Worm (Caenorhabditis elegans) whole organism, L1 larva: ENCODE data around the gene sdc-3.

ENCODE experiments used
- C04F5.9 ChIP-seq: sonication (generic microtip); optimal IDR thresholded peaks from 2 replicates; lab custom pipeline; 2016; ENCODE audit warnings: missing genetic modification characterization, missing compliant biosample characterization
- C34B4.2 ChIP-seq: sonication (generic microtip); optimal IDR thresholded peaks from 2 replicates; lab custom pipeline; 2017; ENCODE audit warnings: mild to moderate bottlenecking, missing genetic modification characterization, missing compliant biosample characterization
- F16B12.6 ChIP-seq: fragments of 150-350 bp; optimal IDR thresholded peaks from 2 replicates; lab custom pipeline; 2014; ENCODE audit warnings: missing biosample characterization, missing genetic modification characterization
- Y116A8C.19 ChIP-seq: sonication (generic microtip); optimal IDR thresholded peaks from 2 replicates; lab custom pipeline; 2016; ENCODE audit warnings: missing compliant biosample characterization, missing genetic modification characterization, borderline replicate concordance
- aha-1 ChIP-seq: fragments of 150-350 bp; optimal IDR thresholded peaks from 2 replicates; lab custom pipeline; 2014; ENCODE audit warnings: missing biosample characterization, missing genetic modification characterization
- ama-1 ChIP-seq: fragments of 150-350 bp; optimal IDR thresholded peaks from 2 replicates; lab custom pipeline; 2014
- blmp-1 ChIP-seq: fragments of 150-350 bp; optimal IDR thresholded peaks from 2 replicates; lab custom pipeline; 2014; ENCODE audit warnings: missing biosample characterization, missing genetic modification characterization
- ceh-63 ChIP-seq: fragments of 200-800 bp; sonication (Bioruptor generic); optimal IDR thresholded peaks from 2 replicates; lab custom pipeline; 2018; ENCODE audit warnings: mild to moderate bottlenecking, missing genetic modification characterization, missing compliant biosample characterization
- ceh-8 ChIP-seq: fragments of 200-800 bp; sonication (Bioruptor generic); optimal IDR thresholded peaks from 2 replicates; lab custom pipeline; 2018; ENCODE audit warnings: mild to moderate bottlenecking, missing genetic modification characterization, moderate library complexity, missing compliant biosample characterization
- ceh-82 ChIP-seq, 3 experiments: fragments of 150-350 bp in 1 of 3; sonication (generic microtip) in 2 of 3; optimal IDR thresholded peaks; 2 replicates each; lab custom pipeline; 2014 to 2017; ENCODE audit warnings: missing biosample characterization in 3 of 3, missing genetic modification characterization in 3 of 3
- ceh-88 ChIP-seq: fragments of 200-800 bp; sonication (Bioruptor generic); IDR thresholded peaks from 2 replicates; pipeline ENCODE4 v1.3.6; 2022; ENCODE audit warnings: missing genetic modification characterization, missing compliant biosample characterization
- dpl-1 ChIP-seq, 3 experiments: fragments of 150-350 bp in 2 of 3; sonication (generic microtip) in 1 of 3; optimal IDR thresholded peaks; 2 replicates each; lab custom pipeline; 2014 to 2017; ENCODE audit warnings: missing biosample characterization in 3 of 3, missing genetic modification characterization in 3 of 3, missing genetic modification reagents in 3 of 3
- dsc-1 ChIP-seq: sonication (generic microtip); optimal IDR thresholded peaks from 2 replicates; lab custom pipeline; 2016; ENCODE audit warnings: mild to moderate bottlenecking, missing genetic modification characterization, missing compliant biosample characterization
- efl-1 ChIP-seq, 4 experiments: fragments of 150-350 bp; optimal IDR thresholded peaks in 3 of 4; peaks in 1 of 4; 1 replicate in 1 of 4; 2 replicates in 3 of 4; lab custom pipeline; 2014; ENCODE audit warnings: missing biosample characterization in 2 of 4, missing genetic modification characterization in 2 of 4, missing genetic modification reagents in 2 of 4
- efl-3 ChIP-seq: fragments of 200-800 bp; sonication (Bioruptor generic); optimal IDR thresholded peaks from 2 replicates; lab custom pipeline; 2018; ENCODE audit warnings: mild to moderate bottlenecking, missing genetic modification characterization, missing compliant biosample characterization
- egl-13 ChIP-seq: sonication (generic microtip); optimal IDR thresholded peaks from 2 replicates; lab custom pipeline; 2016; ENCODE audit warnings: missing genotype, missing genetic modification reagents, missing genetic modification characterization, missing compliant biosample characterization
- egl-27 ChIP-seq, 2 experiments: fragments of 150-350 bp in 1 of 2; sonication (generic microtip); optimal IDR thresholded peaks; 3 replicates each; lab custom pipeline; 2017 to 2018; ENCODE audit warnings: missing biosample characterization in 2 of 2, missing genetic modification characterization in 2 of 2, missing genetic modification reagents in 2 of 2
- elt-3 ChIP-seq, 6 experiments: fragments of 150-350 bp in 1 of 6; sonication (generic microtip); optimal IDR thresholded peaks; 2 replicates each; lab custom pipeline; 2017 to 2018; ENCODE audit warnings: missing biosample characterization in 6 of 6, missing genetic modification characterization in 6 of 6, inconsistent platforms in 1 of 6
- ets-5 ChIP-seq: fragments of 200-800 bp; sonication (Bioruptor generic); IDR thresholded peaks from 2 replicates; pipeline ENCODE4 v1.3.6; 2022; ENCODE audit warnings: missing genetic modification characterization, missing compliant biosample characterization
- fkh-4 ChIP-seq: sonication (generic microtip); optimal IDR thresholded peaks from 2 replicates; lab custom pipeline; 2016; ENCODE audit warnings: missing compliant biosample characterization, missing genetic modification characterization, borderline replicate concordance
- fkh-8 ChIP-seq: sonication (generic microtip); optimal IDR thresholded peaks from 2 replicates; lab custom pipeline; 2016; ENCODE audit warnings: mild to moderate bottlenecking, missing genetic modification characterization, missing compliant biosample characterization
- fos-1 ChIP-seq: fragments of 150-350 bp; optimal IDR thresholded peaks from 2 replicates; lab custom pipeline; 2014; ENCODE audit warnings: missing biosample characterization, missing genetic modification characterization
- grh-1 ChIP-seq: fragments of 200-800 bp; sonication (Bioruptor generic); IDR thresholded peaks from 2 replicates; pipeline ENCODE4 v1.3.6; 2022; ENCODE audit warnings: missing genetic modification reagents, missing genetic modification characterization, missing compliant biosample characterization
- hpl-2 ChIP-seq: fragments of 150-350 bp; optimal IDR thresholded peaks from 2 replicates; lab custom pipeline; 2014; ENCODE audit warnings: missing biosample characterization, missing genetic modification reagents, missing genetic modification characterization
- isw-1 ChIP-seq: fragments of 200-800 bp; sonication (Bioruptor generic); IDR thresholded peaks from 2 replicates; pipeline ENCODE4 v1.3.6; 2022; ENCODE audit warnings: missing genetic modification characterization, missing compliant biosample characterization
- jun-1 ChIP-seq: fragments of 150-350 bp; optimal IDR thresholded peaks from 2 replicates; lab custom pipeline; 2014; ENCODE audit warnings: missing biosample characterization, missing genetic modification reagents, missing genetic modification characterization
- lin-13 ChIP-seq: fragments of 150-350 bp; optimal IDR thresholded peaks from 2 replicates; lab custom pipeline; 2014; ENCODE audit warnings: missing biosample characterization, missing genetic modification reagents, missing genetic modification characterization
- lin-14 ChIP-seq: fragments of 200-800 bp; sonication (Bioruptor generic); optimal IDR thresholded peaks from 2 replicates; lab custom pipeline; 2018; ENCODE audit warnings: mild to moderate bottlenecking, missing genetic modification characterization, moderate library complexity, missing compliant biosample characterization
- lin-15B ChIP-seq: fragments of 150-350 bp; sonication (generic microtip); optimal IDR thresholded peaks from 3 replicates; lab custom pipeline; 2014; ENCODE audit warnings: missing biosample characterization, missing genetic modification characterization
- lin-35 ChIP-seq, 2 experiments: fragments of 150-350 bp; optimal IDR thresholded peaks; 2 replicates each; lab custom pipeline; 2014; ENCODE audit warnings: missing biosample characterization in 2 of 2, missing genetic modification characterization in 2 of 2, missing genetic modification reagents in 2 of 2
- lin-39 ChIP-seq: fragments of 150-350 bp; optimal IDR thresholded peaks from 2 replicates; lab custom pipeline; 2014; ENCODE audit warnings: missing biosample characterization, missing genetic modification reagents, missing genetic modification characterization
- lsy-2 ChIP-seq, 2 experiments: fragments of 150-350 bp; optimal IDR thresholded peaks; 2 replicates each; lab custom pipeline; 2014; ENCODE audit warnings: missing biosample characterization in 2 of 2, missing genetic modification characterization in 2 of 2
- nhr-12 ChIP-seq: sonication (generic microtip); optimal IDR thresholded peaks from 2 replicates; lab custom pipeline; 2017; ENCODE audit warnings: missing biosample characterization, missing genetic modification characterization
- nhr-237 ChIP-seq: fragments of 150-350 bp; optimal IDR thresholded peaks from 2 replicates; lab custom pipeline; 2014; ENCODE audit warnings: missing biosample characterization, missing genetic modification characterization
- nhr-28 ChIP-seq: fragments of 150-350 bp; optimal IDR thresholded peaks from 2 replicates; lab custom pipeline; 2014; ENCODE audit warnings: missing biosample characterization, missing genetic modification characterization
- nhr-47 ChIP-seq: sonication (generic microtip); optimal IDR thresholded peaks from 2 replicates; lab custom pipeline; 2016; ENCODE audit warnings: mild to moderate bottlenecking, missing genetic modification characterization, moderate library complexity, missing compliant biosample characterization
- nhr-71 ChIP-seq: sonication (generic microtip); optimal IDR thresholded peaks from 2 replicates; lab custom pipeline; 2016; ENCODE audit warnings: mild to moderate bottlenecking, missing genetic modification characterization, moderate library complexity, missing compliant biosample characterization
- nhr-76 ChIP-seq: sonication (generic microtip); optimal IDR thresholded peaks from 2 replicates; lab custom pipeline; 2017; ENCODE audit warnings: missing biosample characterization, missing genetic modification characterization
- nhr-77 ChIP-seq: fragments of 150-350 bp; optimal IDR thresholded peaks from 2 replicates; lab custom pipeline; 2014; ENCODE audit warnings: missing biosample characterization, missing genetic modification characterization
- nhr-84 ChIP-seq: sonication (generic microtip); optimal IDR thresholded peaks from 2 replicates; lab custom pipeline; 2017; ENCODE audit warnings: missing biosample characterization, missing genetic modification characterization
- pag-3 ChIP-seq: sonication (generic microtip); optimal IDR thresholded peaks from 2 replicates; lab custom pipeline; 2017; ENCODE audit warnings: missing genetic modification characterization, mild to moderate bottlenecking, missing compliant biosample characterization, antibody characterized with exemption, borderline replicate concordance; ENCODE audit not compliant: insufficient read depth
- pqm-1 ChIP-seq: sonication (generic microtip); optimal IDR thresholded peaks from 3 replicates; lab custom pipeline; 2017; ENCODE audit warnings: missing biosample characterization, missing genetic modification characterization
- rnt-1 ChIP-seq: sonication (generic microtip); optimal IDR thresholded peaks from 2 replicates; lab custom pipeline; 2016; ENCODE audit warnings: mild to moderate bottlenecking, missing genetic modification characterization, moderate library complexity, missing compliant biosample characterization
- skn-1 ChIP-seq: fragments of 150-350 bp; optimal IDR thresholded peaks from 2 replicates; lab custom pipeline; 2014; ENCODE audit warnings: missing biosample characterization, missing genetic modification characterization
- snu-23 ChIP-seq: sonication (generic microtip); optimal IDR thresholded peaks from 2 replicates; lab custom pipeline; 2016; ENCODE audit warnings: missing genetic modification characterization, missing compliant biosample characterization
- sox-4 ChIP-seq: sonication (generic microtip); optimal IDR thresholded peaks from 2 replicates; lab custom pipeline; 2016; ENCODE audit warnings: missing genetic modification characterization, missing compliant biosample characterization
- sup-37 ChIP-seq: fragments of 200-800 bp; sonication (Bioruptor generic); optimal IDR thresholded peaks from 2 replicates; lab custom pipeline; 2018; ENCODE audit warnings: mild to moderate bottlenecking, missing genetic modification characterization, missing compliant biosample characterization
- swsn-7 ChIP-seq: sonication (generic microtip); optimal IDR thresholded peaks from 2 replicates; lab custom pipeline; 2016; ENCODE audit warnings: missing genetic modification characterization, missing compliant biosample characterization
- tbx-2 ChIP-seq: sonication (generic microtip); optimal IDR thresholded peaks from 2 replicates; lab custom pipeline; 2016; ENCODE audit warnings: missing genetic modification characterization, missing compliant biosample characterization
- tlp-1 ChIP-seq: fragments of 150-350 bp; optimal IDR thresholded peaks from 2 replicates; lab custom pipeline; 2014; ENCODE audit warnings: missing biosample characterization, missing genetic modification characterization
- unc-30 ChIP-seq: sonication (generic microtip); optimal IDR thresholded peaks from 2 replicates; lab custom pipeline; 2017; ENCODE audit warnings: missing biosample characterization, missing genetic modification characterization
- unc-62 ChIP-seq: fragments of 150-350 bp; optimal IDR thresholded peaks from 2 replicates; lab custom pipeline; 2014; ENCODE audit warnings: missing biosample characterization, missing genetic modification reagents, missing genetic modification characterization
- ztf-11 ChIP-seq, 2 experiments: sonication (generic microtip); optimal IDR thresholded peaks; 2 replicates each; lab custom pipeline; 2016 to 2017; ENCODE audit warnings: missing genetic modification characterization in 2 of 2, missing biosample characterization in 1 of 2, missing compliant biosample characterization in 1 of 2

sdc-3 gene

DNA sequence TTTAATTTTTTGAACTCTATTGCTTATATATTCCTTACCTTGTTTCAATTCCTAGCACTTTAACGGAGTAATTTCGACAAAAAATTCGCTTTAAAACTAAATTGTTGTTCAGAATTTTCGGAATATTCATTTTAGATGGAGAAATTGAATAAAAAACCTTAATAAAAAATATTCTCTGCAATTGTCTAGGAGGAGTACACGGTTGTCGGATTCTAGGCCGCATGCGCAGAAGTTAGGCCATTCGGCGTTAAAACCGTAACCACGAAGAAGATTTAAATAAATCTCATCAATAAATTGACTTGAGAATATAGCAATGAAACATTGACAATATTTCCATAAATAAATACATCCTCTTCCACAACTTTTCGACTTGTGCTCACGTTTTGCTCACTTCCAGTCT is 34.3 kb upstream of the sdc-3 start, which contains the start of the genes C01G10.10 and C01G10.9 (continued):
- peak; percentile 87 for TF ChIP-seq nhr-71 (tag; lab: Kevin White, UChicago)
- TF ChIP-seq fos-1 = no peak
- peak; percentile 29 for TF ChIP-seq jun-1 (tag; lab: Kevin White, UChicago)
- peak; percentile 94 for TF ChIP-seq fkh-4 (tag; lab: Kevin White, UChicago)
- peak; percentile 86 for TF ChIP-seq snu-23
- TF ChIP-seq nhr-76 (tag; lab: Kevin White, UChicago) = no peak
- peak; percentile 83 for TF ChIP-seq C04F5.9 (tag; lab: Kevin White, UChicago)
- peak; percentile 21 to 46 for TF ChIP-seq lin-35 (GFP tag; optimal IDR thresholded peaks at IDR 0.05; lab: Kevin White, UChicago)
- no peak for TF ChIP-seq aha-1 (tag; lab: Kevin White, UChicago)
- TF ChIP-seq egl-27 (tag; optimal IDR thresholded peaks at IDR 0.05; lab: Kevin White, UChicago) = no peak
- no peak for TF ChIP-seq unc-30 (tag; lab: Kevin White, UChicago)
- TF ChIP-seq egl-13 = no peak
- TF ChIP-seq rnt-1 (tag; lab: Kevin White, UChicago) = peak; percentile 97
- TF ChIP-seq blmp-1 (tag; lab: Kevin White, UChicago) = peak; percentile 51
- TF ChIP-seq dpl-1 (GFP tag; optimal IDR thresholded peaks at IDR 0.05; lab: Kevin White, UChicago) = peak; percentile 45 to 67 (median 56)
- no peak for TF ChIP-seq nhr-28
- no peak for TF ChIP-seq unc-62 (GFP tag; lab: Kevin White, UChicago)
- no peak for TF ChIP-seq lin-39 (tag; lab: Kevin White, UChicago)
- no peak for TF ChIP-seq nhr-12 (tag; lab: Kevin White, UChicago)
- no peak for TF ChIP-seq F16B12.6 (tag; lab: Kevin White, UChicago)
- TF ChIP-seq Y116A8C.19 = peak; percentile 70
- TF ChIP-seq efl-1 (optimal IDR thresholded peaks at IDR 0.05; lab: Kevin White, UChicago) = peak; percentile 40 to 68
- TF ChIP-seq efl-1 (GFP tag; optimal IDR thresholded peaks at IDR 0.05 in 1 of 2; lab: Kevin White, UChicago) = peak; percentile 52 to 95
- TF ChIP-seq ceh-82 (tag; optimal IDR thresholded peaks at IDR 0.05; lab: Kevin White, UChicago) = peak; percentile 28 to 32 (median 30)
- peak; percentile 86 for TF ChIP-seq nhr-47 (tag; lab: Kevin White, UChicago)
- peak; percentile 54 for TF ChIP-seq efl-3 (GFP tag; lab: Kevin White, UChicago)
- TF ChIP-seq ceh-88 = no peak
- peak; percentile 46; the same call in 1 of the 2 replicates for TF ChIP-seq isw-1 (GFP tag; lab: Robert Waterston, UW)
- no peak for TF ChIP-seq ceh-63 (GFP tag; lab: Kevin White, UChicago)
- 0 out of 2 replicates have a peak, but pooled peaks have one; percentile 34 for TF ChIP-seq grh-1 (GFP tag; lab: Robert Waterston, UW)
- TF ChIP-seq pag-3 = no peak
- TF ChIP-seq ama-1 (lab: Kevin White, UChicago) = no peak
- TF ChIP-seq elt-3 (tag; optimal IDR thresholded peaks at IDR 0.05; lab: Kevin White, UChicago) = peak in 1 of 6 experiments; percentile 60
- no peak for TF ChIP-seq C34B4.2 (tag; lab: Kevin White, UChicago)
- no peak for TF ChIP-seq nhr-77 (tag; lab: Kevin White, UChicago)
- TF ChIP-seq lin-15B (tag; lab: Kevin White, UChicago) = no peak
- TF ChIP-seq lsy-2 (tag; optimal IDR thresholded peaks at IDR 0.05; lab: Kevin White, UChicago) = peak; percentile 68 to 70
- no peak for TF ChIP-seq hpl-2 (GFP tag; lab: Kevin White, UChicago)
- TF ChIP-seq tlp-1 (tag; lab: Kevin White, UChicago) = no peak
- no peak for TF ChIP-seq nhr-84 (tag; lab: Kevin White, UChicago)
- TF ChIP-seq tbx-2 (tag; lab: Kevin White, UChicago) = peak; percentile 87
- TF ChIP-seq sup-37 (GFP tag; lab: Kevin White, UChicago) = no peak
- TF ChIP-seq ztf-11 (tag; optimal IDR thresholded peaks at IDR 0.05; lab: Kevin White, UChicago) = peak in 1 of 2 experiments; percentile 95
- TF ChIP-seq ets-5 (GFP tag; lab: Robert Waterston, UW) = no peak
- peak; percentile 38 for TF ChIP-seq skn-1
- TF ChIP-seq swsn-7 (tag; lab: Kevin White, UChicago) = peak; percentile 83
- no peak for TF ChIP-seq pqm-1 (tag; lab: Kevin White, UChicago)
- TF ChIP-seq ceh-8 (GFP tag; lab: Kevin White, UChicago) = no peak
- peak; percentile 53 for TF ChIP-seq fkh-8 (tag; lab: Kevin White, UChicago)
- TF ChIP-seq dsc-1 (tag; lab: Kevin White, UChicago) = peak; percentile 90
- TF ChIP-seq lin-14 = peak; percentile 69
- TF ChIP-seq lin-13 = no peak
- peak; percentile 90 for TF ChIP-seq sox-4 (tag; lab: Kevin White, UChicago)
- no peak for TF ChIP-seq nhr-237 (tag; lab: Kevin White, UChicago)
